Fruit fly (Drosophila melanogaster): ENCODE measurements around the gene CG46280.

CG46280 gene

dm6 chr3R:12985828-12986530 is 44.5 kb downstream of the CG46280 start, which contains the start of gene CG31342 (continued):
- no peak for TF ChIP-seq Aef1 (GFP tag; IDR thresholded peaks at IDR 0.05)
- TF ChIP-seq CG8359 (GFP tag; optimal IDR thresholded peaks at IDR 0.05; ENCODE audit: borderline replicate concordance) = no peak
- TF ChIP-seq knrl (GFP tag; IDR thresholded peaks at IDR 0.05; ENCODE audit: partially characterized antibody) = peak; percentile 59; the same call in 2 of the 3 replicates
- no peak for TF ChIP-seq CG10462 (GFP tag; optimal IDR thresholded peaks at IDR 0.05)
- TF ChIP-seq phol (tag; optimal IDR thresholded peaks at IDR 0.05) = peak; percentile 99
- TF ChIP-seq nmo (GFP tag; optimal IDR thresholded peaks at IDR 0.05) = peak; percentile 68
- no peak for TF ChIP-seq insv (GFP tag; optimal IDR thresholded peaks at IDR 0.05)
- TF ChIP-seq CG10209 (GFP tag; optimal IDR thresholded peaks at IDR 0.05) = no peak
- TF ChIP-seq zfh2 (GFP tag; optimal IDR thresholded peaks at IDR 0.05) = peak; percentile 1
- TF ChIP-seq CG7839 (tag; optimal IDR thresholded peaks at IDR 0.05) = no peak
- TF ChIP-seq CG13296 (GFP tag; optimal IDR thresholded peaks at IDR 0.05) = peak; percentile 48
- no peak for TF ChIP-seq CG34422 (GFP tag; IDR thresholded peaks at IDR 0.05)
- TF ChIP-seq CG17802 (tag; optimal IDR thresholded peaks at IDR 0.05) = peak; percentile 98
- TF ChIP-seq sr (GFP tag; IDR thresholded peaks at IDR 0.05) = 0 out of 3 replicates have a peak, but pooled peaks have one; percentile 21
- peak; percentile 48 for TF ChIP-seq zen (tag; optimal IDR thresholded peaks at IDR 0.05)
- TF ChIP-seq CG4617 (GFP tag; optimal IDR thresholded peaks at IDR 0.05; ENCODE audit: borderline replicate concordance) = peak; percentile 93
- TF ChIP-seq chif (GFP tag; optimal IDR thresholded peaks at IDR 0.05) = peak in 1 of 2 experiments; percentile 23
- TF ChIP-seq Six4 (GFP tag; optimal IDR thresholded peaks at IDR 0.05) = peak; percentile 61
- peak; percentile 41 for TF ChIP-seq fd3F (GFP tag; optimal IDR thresholded peaks at IDR 0.05)
- TF ChIP-seq MESR4 (GFP tag; optimal IDR thresholded peaks at IDR 0.05) = peak; percentile 96
- no peak for TF ChIP-seq CG3065 (GFP tag; optimal IDR thresholded peaks at IDR 0.05)
- no peak for TF ChIP-seq CG4854 (GFP tag; optimal IDR thresholded peaks at IDR 0.05)
- TF ChIP-seq CG7556 (GFP tag; optimal IDR thresholded peaks at IDR 0.05) = no peak
- TF ChIP-seq CG15601 (tag; optimal IDR thresholded peaks at IDR 0.05) = peak; percentile 56
- peak; percentile 76 for TF ChIP-seq CG17829 (tag; optimal IDR thresholded peaks at IDR 0.05)
- peak; percentile 9 for TF ChIP-seq pho (GFP tag; optimal IDR thresholded peaks at IDR 0.05)
- TF ChIP-seq chn (GFP tag; optimal IDR thresholded peaks at IDR 0.05) = no peak
- TF ChIP-seq CG2116 (GFP tag; optimal IDR thresholded peaks at IDR 0.05) = peak; percentile 75
- TF ChIP-seq CG15479 (GFP tag; optimal IDR thresholded peaks at IDR 0.05) = no peak
- peak; percentile 30 for TF ChIP-seq gfzf (GFP tag; optimal IDR thresholded peaks at IDR 0.05)
- no peak for TF ChIP-seq CG8290 (GFP tag; optimal IDR thresholded peaks at IDR 0.05)
- TF ChIP-seq CG8290 (tag; optimal IDR thresholded peaks at IDR 0.05) = no peak
- TF ChIP-seq CG7963 (GFP tag; IDR thresholded peaks at IDR 0.05; ENCODE audit: partially characterized antibody) = no peak
- no peak for TF ChIP-seq toy (GFP tag; IDR thresholded peaks at IDR 0.05)
- TF ChIP-seq CG12659 (GFP tag; optimal IDR thresholded peaks at IDR 0.05) = peak; percentile 72
- TF ChIP-seq CG14710 (tag; optimal IDR thresholded peaks at IDR 0.05) = peak; percentile 70
- TF ChIP-seq MBD-R2 (GFP tag; IDR thresholded peaks at IDR 0.05) = peak; percentile 50; the same call in 1 of the 2 replicates
- TF ChIP-seq CTCF (GFP tag; optimal IDR thresholded peaks at IDR 0.05) = no peak
- TF ChIP-seq inv (GFP tag; IDR thresholded peaks at IDR 0.05; ENCODE audit: partially characterized antibody) = peak; percentile 32; the same call in 1 of the 2 replicates
- TF ChIP-seq CG18476 (GFP tag; optimal IDR thresholded peaks at IDR 0.05) = no peak
- peak; percentile 30; the same call in 1 of the 2 replicates for TF ChIP-seq CG2129 (GFP tag; IDR thresholded peaks at IDR 0.05; ENCODE audit: partially characterized antibody)
- no peak for TF ChIP-seq schlank (tag; optimal IDR thresholded peaks at IDR 0.05)
- peak; percentile 55 for TF ChIP-seq CG17359 (tag; optimal IDR thresholded peaks at IDR 0.05)
- no peak for TF ChIP-seq run (tag; optimal IDR thresholded peaks at IDR 0.05)
- peak; percentile 37; the same call in 1 of the 2 replicates for TF ChIP-seq Rfx (GFP tag; IDR thresholded peaks at IDR 0.05)
- no peak for TF ChIP-seq tx (GFP tag; optimal IDR thresholded peaks at IDR 0.05)
- TF ChIP-seq vnd (GFP tag; IDR thresholded peaks at IDR 0.05; ENCODE audit: partially characterized antibody) = peak; percentile 45
- no peak for TF ChIP-seq CG7745 (tag; optimal IDR thresholded peaks at IDR 0.05)
- TF ChIP-seq wek (GFP tag; optimal IDR thresholded peaks at IDR 0.05) = peak; percentile 98

All from whole organism, embryonic.